Worm (Caenorhabditis elegans) whole organism, young adult: ENCODE results near the gene nlp-7.
A peak's percentile ranks its signal among the peaks of the same experiment; 100 is the strongest.

Experiments used
- B0035.1 ChIP-seq: sonication (generic microtip); optimal IDR thresholded peaks from 2 replicates; lab custom pipeline; 2016; ENCODE audit warnings: missing genetic modification characterization, mild to moderate bottlenecking, missing compliant biosample characterization, missing genotype, missing genetic modification reagents
- C06A6.2 ChIP-seq: fragments of 200-800 bp; sonication (Bioruptor generic); conservative IDR thresholded peaks from 2 replicates; pipeline ENCODE4 v1.3.6; 2022; ENCODE audit warnings: missing genetic modification characterization, missing compliant biosample characterization
- C17E4.6 ChIP-seq: fragments of 200-800 bp; sonication (Bioruptor generic); IDR thresholded peaks from 2 replicates; pipeline ENCODE4 v1.3.6; 2022; ENCODE audit warnings: missing genetic modification reagents, missing genetic modification characterization, missing compliant biosample characterization
- F22D6.2 ChIP-seq: sonication (generic microtip); optimal IDR thresholded peaks from 2 replicates; lab custom pipeline; 2016; ENCODE audit warnings: mild to moderate bottlenecking, missing genetic modification characterization, missing compliant biosample characterization
- F33H1.4 ChIP-seq: fragments of 200-800 bp; sonication (Bioruptor generic); IDR thresholded peaks from 2 replicates; pipeline ENCODE4 v1.3.6; 2022; ENCODE audit warnings: missing genetic modification reagents, missing genetic modification characterization, missing compliant biosample characterization
- F37B4.10 ChIP-seq: fragments of 200-800 bp; sonication (Bioruptor generic); IDR thresholded peaks from 2 replicates; pipeline ENCODE4 v1.3.6; 2022; ENCODE audit warnings: missing genetic modification characterization, missing compliant biosample characterization
- F52B5.7 ChIP-seq: sonication (generic microtip); optimal IDR thresholded peaks from 2 replicates; lab custom pipeline; 2016; ENCODE audit warnings: mild to moderate bottlenecking, missing genetic modification characterization, missing compliant biosample characterization
- K11D2.4 ChIP-seq: fragments of 200-800 bp; sonication (Bioruptor generic); IDR thresholded peaks from 2 replicates; pipeline ENCODE4 v1.3.6; 2022; ENCODE audit warnings: missing genetic modification reagents, missing genetic modification characterization, missing compliant biosample characterization
- T07F8.4 ChIP-seq: sonication (generic microtip); optimal IDR thresholded peaks from 2 replicates; lab custom pipeline; 2016; ENCODE audit warnings: mild to moderate bottlenecking, missing genetic modification characterization, moderate library complexity, missing compliant biosample characterization
- T26A5.8 ChIP-seq: sonication (generic microtip); optimal IDR thresholded peaks from 2 replicates; lab custom pipeline; 2016; ENCODE audit warnings: missing genetic modification characterization, missing compliant biosample characterization
- Y79H2A.3 ChIP-seq: fragments of 200-800 bp; sonication (Bioruptor generic); conservative IDR thresholded peaks from 2 replicates; pipeline ENCODE4 v1.3.6; 2022; ENCODE audit warnings: missing genetic modification reagents, missing genetic modification characterization, missing compliant biosample characterization
- aptf-3 ChIP-seq: fragments of 200-800 bp; sonication (Bioruptor generic); IDR thresholded peaks from 2 replicates; pipeline ENCODE4 v1.3.6; 2022; ENCODE audit warnings: missing genetic modification characterization, missing compliant biosample characterization
- attf-6 ChIP-seq: fragments of 200-800 bp; sonication (Bioruptor generic); IDR thresholded peaks from 2 replicates; pipeline ENCODE4 v1.3.6; 2022; ENCODE audit warnings: missing genetic modification reagents, missing genetic modification characterization, missing compliant biosample characterization
- ccch-3 ChIP-seq: fragments of 200-800 bp; sonication (Bioruptor generic); optimal IDR thresholded peaks from 2 replicates; lab custom pipeline; 2018; ENCODE audit warnings: mild to moderate bottlenecking, missing genetic modification characterization, missing compliant biosample characterization
- ceh-100 ChIP-seq: fragments of 200-800 bp; sonication (Bioruptor generic); IDR thresholded peaks from 2 replicates; pipeline ENCODE4 v1.3.6; 2022; ENCODE audit warnings: missing genetic modification reagents, missing genetic modification characterization, missing compliant biosample characterization
- ceh-58 ChIP-seq: fragments of 200-800 bp; sonication (Bioruptor generic); IDR thresholded peaks from 2 replicates; pipeline ENCODE4 v1.3.6; 2022; ENCODE audit warnings: missing genetic modification characterization, missing compliant biosample characterization
- ceh-79 ChIP-seq: sonication (generic microtip); optimal IDR thresholded peaks from 2 replicates; lab custom pipeline; 2017; ENCODE audit warnings: mild to moderate bottlenecking, missing genetic modification characterization, missing compliant biosample characterization
- ceh-91 ChIP-seq: fragments of 200-800 bp; sonication (Bioruptor generic); IDR thresholded peaks from 2 replicates; pipeline ENCODE4 v1.3.6; 2022; ENCODE audit warnings: missing genetic modification reagents, missing genetic modification characterization, missing compliant biosample characterization
- chd-7 ChIP-seq: sonication (generic microtip); optimal IDR thresholded peaks from 2 replicates; lab custom pipeline; 2016; ENCODE audit warnings: mild to moderate bottlenecking, missing genetic modification characterization, moderate library complexity, missing compliant biosample characterization
- dpff-1 ChIP-seq: sonication (generic microtip); optimal IDR thresholded peaks from 2 replicates; lab custom pipeline; 2017; ENCODE audit warnings: mild to moderate bottlenecking, missing genetic modification characterization, missing compliant biosample characterization
- dpl-1 ChIP-seq: fragments of 150-350 bp; optimal IDR thresholded peaks from 2 replicates; lab custom pipeline; 2014; ENCODE audit warnings: missing biosample characterization, missing genetic modification reagents, missing genetic modification characterization
- egl-44 ChIP-seq: fragments of 200-800 bp; sonication (Bioruptor generic); IDR thresholded peaks from 2 replicates; pipeline ENCODE4 v1.3.6; 2022; ENCODE audit warnings: missing genetic modification reagents, missing genetic modification characterization, missing compliant biosample characterization
- ekl-4 ChIP-seq: fragments of 200-800 bp; sonication (Bioruptor generic); IDR thresholded peaks from 2 replicates; pipeline ENCODE4 v1.3.6; 2022; ENCODE audit warnings: missing genetic modification reagents, missing genetic modification characterization, missing compliant biosample characterization
- him-1 ChIP-seq: sonication (generic microtip); optimal IDR thresholded peaks from 2 replicates; lab custom pipeline; 2016; ENCODE audit warnings: missing genotype, missing genetic modification reagents, missing genetic modification characterization, missing compliant biosample characterization
- hlh-12 ChIP-seq: sonication (generic microtip); optimal IDR thresholded peaks from 2 replicates; lab custom pipeline; 2016; ENCODE audit warnings: missing genetic modification characterization, missing compliant biosample characterization
- hmg-1.2 ChIP-seq: fragments of 200-800 bp; sonication (Bioruptor generic); IDR thresholded peaks from 2 replicates; pipeline ENCODE4 v1.3.6; 2022; ENCODE audit warnings: missing genetic modification reagents, missing genetic modification characterization, missing compliant biosample characterization
- let-607 ChIP-seq, 2 experiments: fragments of 200-800 bp in 1 of 2; sonication (Bioruptor generic) in 1 of 2; sonication (generic microtip) in 1 of 2; optimal IDR thresholded peaks; 2 replicates each; lab custom pipeline; 2016 to 2018; ENCODE audit warnings: mild to moderate bottlenecking in 2 of 2, missing compliant biosample characterization in 2 of 2, missing genetic modification characterization in 2 of 2, moderate library complexity in 2 of 2, missing genotype in 1 of 2
- lin-26 ChIP-seq: fragments of 200-800 bp; sonication (Bioruptor generic); IDR thresholded peaks from 2 replicates; pipeline ENCODE4 v1.3.6; 2022; ENCODE audit warnings: missing genetic modification reagents, missing genetic modification characterization, missing compliant biosample characterization
- lin-54 ChIP-seq: fragments of 200-800 bp; sonication (Bioruptor generic); optimal IDR thresholded peaks from 2 replicates; lab custom pipeline; 2018; ENCODE audit warnings: mild to moderate bottlenecking, missing genetic modification characterization, missing compliant biosample characterization
- lir-1 ChIP-seq: fragments of 200-800 bp; sonication (Bioruptor generic); conservative IDR thresholded peaks from 2 replicates; pipeline ENCODE4 v1.3.6; 2022; ENCODE audit warnings: missing genetic modification reagents, missing genetic modification characterization, missing compliant biosample characterization
- madf-10 ChIP-seq: sonication (generic microtip); optimal IDR thresholded peaks from 2 replicates; lab custom pipeline; 2016; ENCODE audit warnings: mild to moderate bottlenecking, missing genetic modification characterization, missing compliant biosample characterization
- madf-3 ChIP-seq: fragments of 200-800 bp; sonication (Bioruptor generic); IDR thresholded peaks from 2 replicates; pipeline ENCODE4 v1.3.6; 2022; ENCODE audit warnings: missing genetic modification reagents, missing genetic modification characterization, missing compliant biosample characterization
- mcd-1 ChIP-seq: fragments of 200-800 bp; sonication (Bioruptor generic); IDR thresholded peaks from 2 replicates; pipeline ENCODE4 v1.3.6; 2022; ENCODE audit warnings: missing genetic modification reagents, missing genetic modification characterization, missing compliant biosample characterization
- mel-28 ChIP-seq: sonication (generic microtip); optimal IDR thresholded peaks from 2 replicates; lab custom pipeline; 2016; ENCODE audit warnings: borderline replicate concordance, mild to moderate bottlenecking, missing genetic modification characterization, missing compliant biosample characterization
- mxl-1 ChIP-seq: sonication (generic microtip); optimal IDR thresholded peaks from 2 replicates; lab custom pipeline; 2016; ENCODE audit warnings: missing genetic modification characterization, missing compliant biosample characterization
- nfya-2 ChIP-seq: fragments of 200-800 bp; sonication (Bioruptor generic); IDR thresholded peaks from 2 replicates; pipeline ENCODE4 v1.3.6; 2022; ENCODE audit warnings: missing genetic modification reagents, missing genetic modification characterization, missing compliant biosample characterization
- nfyb-1 ChIP-seq: fragments of 200-800 bp; sonication (Bioruptor generic); IDR thresholded peaks from 2 replicates; pipeline ENCODE4 v1.3.6; 2022; ENCODE audit warnings: missing genetic modification reagents, missing genetic modification characterization, missing compliant biosample characterization
- nhr-90 ChIP-seq: sonication (generic microtip); optimal IDR thresholded peaks from 2 replicates; lab custom pipeline; 2016; ENCODE audit warnings: missing genotype, mild to moderate bottlenecking, missing genetic modification characterization, missing compliant biosample characterization
- rcor-1 ChIP-seq: fragments of 200-800 bp; sonication (Bioruptor generic); IDR thresholded peaks from 2 replicates; pipeline ENCODE4 v1.3.6; 2022; ENCODE audit warnings: missing genetic modification reagents, missing genetic modification characterization, missing compliant biosample characterization
- rpc-1 ChIP-seq, 2 experiments: fragments of 150-350 bp in 1 of 2; sonication (generic microtip) in 1 of 2; optimal IDR thresholded peaks; 2 replicates each; lab custom pipeline; 2014 to 2018; ENCODE audit warnings: missing biosample characterization in 1 of 2, missing genetic modification characterization in 1 of 2, missing genetic modification reagents in 1 of 2, missing genotype in 1 of 2
- sdz-38 ChIP-seq: sonication (generic microtip); optimal IDR thresholded peaks from 2 replicates; lab custom pipeline; 2016; ENCODE audit warnings: missing genotype, missing genetic modification characterization, missing compliant biosample characterization
- sea-2 ChIP-seq: fragments of 200-800 bp; sonication (Bioruptor generic); IDR thresholded peaks from 2 replicates; pipeline ENCODE4 v1.3.6; 2022; ENCODE audit warnings: missing genetic modification characterization, missing compliant biosample characterization
- snpc-1.3 ChIP-seq: sonication (generic microtip); optimal IDR thresholded peaks from 2 replicates; lab custom pipeline; 2017; ENCODE audit warnings: missing genetic modification characterization, mild to moderate bottlenecking, missing compliant biosample characterization, antibody characterized with exemption, moderate library complexity, missing genotype, missing genetic modification reagents; ENCODE audit not compliant: insufficient read depth
- snpc-3.4 ChIP-seq: sonication (generic microtip); optimal IDR thresholded peaks from 2 replicates; lab custom pipeline; 2017; ENCODE audit warnings: missing genetic modification characterization, mild to moderate bottlenecking, missing compliant biosample characterization, antibody characterized with exemption, moderate library complexity, missing genotype, missing genetic modification reagents
- somi-1 ChIP-seq: fragments of 200-800 bp; sonication (Bioruptor generic); optimal IDR thresholded peaks from 2 replicates; lab custom pipeline; 2018; ENCODE audit warnings: mild to moderate bottlenecking, missing genetic modification characterization, missing compliant biosample characterization
- xnd-1 ChIP-seq: sonication (generic microtip); optimal IDR thresholded peaks from 2 replicates; lab custom pipeline; 2016; ENCODE audit warnings: missing genotype, missing genetic modification reagents, missing genetic modification characterization, missing compliant biosample characterization
- ztf-26 ChIP-seq: sonication (generic microtip); optimal IDR thresholded peaks from 2 replicates; lab custom pipeline; 2017; ENCODE audit warnings: missing genetic modification characterization, missing compliant biosample characterization
- ztf-6 ChIP-seq: fragments of 200-800 bp; sonication (Bioruptor generic); IDR thresholded peaks from 2 replicates; pipeline ENCODE4 v1.3.6; 2022; ENCODE audit warnings: missing genetic modification reagents, missing genetic modification characterization, missing compliant biosample characterization

The nlp-7 gene

DNA sequence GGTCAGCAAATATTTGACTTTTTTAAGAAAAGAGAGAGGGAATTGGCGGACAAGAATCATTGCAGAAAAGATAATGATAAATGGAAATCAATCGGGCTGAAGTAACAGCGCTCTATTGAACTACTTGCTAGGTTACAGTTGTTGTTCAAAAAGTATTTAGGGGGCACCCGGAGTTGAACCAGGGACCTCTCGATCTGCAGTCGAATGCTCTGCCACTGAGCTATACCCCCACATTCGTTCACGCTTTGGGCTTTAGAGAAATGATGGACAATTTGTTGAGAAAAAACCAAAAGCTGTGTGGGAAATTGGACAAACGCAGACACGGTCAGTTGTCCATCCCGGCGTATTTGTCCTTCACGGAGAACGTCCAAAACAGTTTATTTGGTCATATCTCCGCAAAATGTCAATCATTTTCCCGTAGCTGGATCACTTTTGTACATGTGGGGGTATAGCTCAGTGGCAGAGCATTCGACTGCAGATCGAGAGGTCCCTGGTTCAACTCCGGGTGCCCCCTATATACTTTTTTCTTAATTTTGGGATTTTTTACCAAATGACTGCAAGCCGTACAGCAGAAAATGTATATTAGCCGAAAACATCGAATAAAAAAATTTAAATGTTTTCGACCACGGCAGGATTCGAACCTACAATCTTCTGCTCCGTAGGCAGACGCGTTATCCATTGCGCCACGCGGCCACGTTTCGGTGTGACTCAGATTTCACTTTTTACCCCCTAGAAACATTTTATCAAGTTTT lies 31.0 kb downstream of the nlp-7 start (continued):
- TF ChIP-seq mcd-1 (GFP tag; lab: Robert Waterston, UW) (peak; percentile 73), C17E4.6 (GFP tag; lab: Robert Waterston, UW) (no peak), attf-6 (GFP tag; lab: Robert Waterston, UW) (no peak), ztf-26 (tag; lab: Kevin White, UChicago) (peak; percentile 38), aptf-3 (no peak), egl-44 (GFP tag; lab: Robert Waterston, UW) (no peak), F22D6.2 (tag; lab: Kevin White, UChicago) (no peak), him-1 (tag; lab: Kevin White, UChicago) (peak; percentile 13), dpff-1 (tag; lab: Kevin White, UChicago) (no peak), Y79H2A.3 (no peak), rcor-1 (GFP tag; lab: Robert Waterston, UW) (peak; percentile 58; the same call in 1 of the 2 replicates), ceh-91 (GFP tag; lab: Robert Waterston, UW) (no peak), ccch-3 (GFP tag; lab: Kevin White, UChicago) (no peak), ceh-100 (GFP tag; lab: Robert Waterston, UW) (no peak), nfyb-1 (GFP tag; lab: Robert Waterston, UW) (peak; percentile 79), T07F8.4 (no peak), F52B5.7 (no peak), chd-7 (tag; lab: Kevin White, UChicago) (peak; percentile 37), F33H1.4 (no peak), lin-54 (no peak), rpc-1 (optimal IDR thresholded peaks at IDR 0.05; lab: Kevin White, UChicago) (peak; percentile 74), rpc-1 (tag; optimal IDR thresholded peaks at IDR 0.05; lab: Kevin White, UChicago) (peak; percentile 91), F37B4.10 (no peak), somi-1 (GFP tag; lab: Kevin White, UChicago) (peak; percentile 62), T26A5.8 (tag; lab: Kevin White, UChicago) (no peak), lin-26 (GFP tag; lab: Robert Waterston, UW) (peak; percentile 88), lir-1 (no peak), let-607 (tag; optimal IDR thresholded peaks at IDR 0.05; lab: Kevin White, UChicago) (peak in 1 of 2 experiments; percentile 34), snpc-3.4 (tag; lab: Kevin White, UChicago) (peak; percentile 39), hlh-12 (tag; lab: Kevin White, UChicago) (no peak), ztf-6 (GFP tag; lab: Robert Waterston, UW) (no peak), hmg-1.2 (GFP tag; lab: Robert Waterston, UW) (peak; percentile 69), xnd-1 (tag; lab: Kevin White, UChicago) (no peak), dpl-1 (GFP tag; lab: Kevin White, UChicago) (no peak), madf-10 (tag; lab: Kevin White, UChicago) (no peak), nfya-2 (GFP tag; lab: Robert Waterston, UW) (0 out of 2 replicates have a peak, but pooled peaks have one; percentile 25), B0035.1 (tag; lab: Kevin White, UChicago) (no peak), snpc-1.3 (tag; lab: Kevin White, UChicago) (no peak), sdz-38 (tag; lab: Kevin White, UChicago) (no peak), sea-2 (no peak), nhr-90 (tag; lab: Kevin White, UChicago) (peak; percentile 64), K11D2.4 (GFP tag; lab: Robert Waterston, UW) (peak; percentile 51; the same call in 1 of the 2 replicates), ceh-58 (GFP tag; lab: Robert Waterston, UW) (0 out of 2 replicates have a peak, but pooled peaks have one; percentile 54), ekl-4 (GFP tag; lab: Robert Waterston, UW) (0 out of 2 replicates have a peak, but pooled peaks have one; percentile 64), mel-28 (no peak), ceh-79 (tag; lab: Kevin White, UChicago) (no peak), mxl-1 (no peak), C06A6.2 (GFP tag; lab: Robert Waterston, UW) (no peak), madf-3 (GFP tag; lab: Robert Waterston, UW) (no peak)
